Fruit fly (Drosophila melanogaster): ENCODE measurements around the gene CG13365.

DNA sequence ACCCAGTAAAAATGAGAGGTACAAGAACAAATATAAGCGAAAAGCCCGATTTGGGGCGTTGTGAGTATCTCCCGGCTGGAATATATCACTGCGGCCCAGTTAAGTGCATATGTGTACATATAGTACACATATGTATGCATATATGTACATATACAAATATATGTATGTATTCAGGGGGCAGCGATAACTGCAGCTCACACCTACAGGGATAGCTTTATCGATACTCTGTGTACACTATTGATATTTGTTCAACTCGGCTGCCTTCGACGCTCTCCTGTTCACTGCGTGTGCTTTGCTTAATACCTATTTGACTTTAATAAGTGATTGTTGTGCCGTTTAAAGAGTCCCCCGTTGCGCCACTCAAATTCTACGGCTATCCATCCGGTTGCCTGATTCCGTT lies 39.2 kb downstream of the CG13365 start, which contains the start of gene vnd:
- TF ChIP-seq Myc (optimal IDR thresholded peaks at IDR 0.05) (no peak), psq (optimal IDR thresholded peaks at IDR 0.05) (no peak), h (optimal IDR thresholded peaks at IDR 0.05) (no peak), ttk (optimal IDR thresholded peaks at IDR 0.05) (no peak)
